Fruit fly (Drosophila melanogaster): Measurements from ENCODE around the gene ImpE2.

ImpE2 gene

DNA sequence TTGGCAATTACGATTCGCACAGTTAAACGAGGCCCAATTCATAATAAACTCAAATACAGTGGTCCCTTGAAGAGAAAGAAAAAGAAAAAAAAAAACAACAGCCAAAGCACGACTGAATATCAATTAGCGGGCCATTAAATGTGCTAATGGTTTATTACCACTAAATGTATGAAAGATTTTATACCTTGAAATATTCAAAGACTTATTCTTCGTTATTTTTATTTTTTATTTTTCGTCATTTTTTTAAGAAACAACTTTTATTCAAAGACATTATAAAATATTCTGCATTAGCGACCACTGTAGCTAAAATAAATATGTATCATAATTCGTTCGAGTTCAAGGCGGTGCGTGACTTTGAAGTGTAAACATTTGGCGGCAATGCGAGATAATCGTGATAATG, 31.7 kb upstream of the ImpE2 start (continued):
- peak; percentile 24 for TF ChIP-seq CG7786 (GFP tag; optimal IDR thresholded peaks at IDR 0.05)
- TF ChIP-seq kni (GFP tag; optimal IDR thresholded peaks at IDR 0.05): no peak
- no peak for TF ChIP-seq CG15073 (GFP tag; optimal IDR thresholded peaks at IDR 0.05)
- peak; percentile 46; the same call in 1 of the 2 replicates for TF ChIP-seq CG32532 (GFP tag; IDR thresholded peaks at IDR 0.05)
- TF ChIP-seq dpn (GFP tag; optimal IDR thresholded peaks at IDR 0.05): peak in 1 of 2 experiments; percentile 49
- TF ChIP-seq CG15269 (tag; optimal IDR thresholded peaks at IDR 0.05): peak; percentile 64
- TF ChIP-seq cwo (GFP tag; optimal IDR thresholded peaks at IDR 0.05): peak; percentile 11
- peak; percentile 67 for TF ChIP-seq PHDP (tag; optimal IDR thresholded peaks at IDR 0.05)
- TF ChIP-seq sima (GFP tag; optimal IDR thresholded peaks at IDR 0.05): no peak
- no peak for TF ChIP-seq CG18262 (tag; optimal IDR thresholded peaks at IDR 0.05)
- TF ChIP-seq CG18599 (GFP tag; optimal IDR thresholded peaks at IDR 0.05): peak; percentile 42
- TF ChIP-seq yki (optimal IDR thresholded peaks at IDR 0.05): no peak
- no peak for TF ChIP-seq Ets97D (GFP tag; optimal IDR thresholded peaks at IDR 0.05)
- TF ChIP-seq Fer1 (GFP tag; optimal IDR thresholded peaks at IDR 0.05): peak; percentile 16
- peak; percentile 13 for TF ChIP-seq Abd-B (GFP tag; optimal IDR thresholded peaks at IDR 0.05)
- no peak for TF ChIP-seq trem (tag; optimal IDR thresholded peaks at IDR 0.05)
- TF ChIP-seq lab (GFP tag; optimal IDR thresholded peaks at IDR 0.05): peak; percentile 8
- TF ChIP-seq unc-4 (GFP tag; IDR thresholded peaks at IDR 0.05; ENCODE audit: partially characterized antibody): no peak
- peak; percentile 2 for TF ChIP-seq slp2 (GFP tag; optimal IDR thresholded peaks at IDR 0.05)
- peak; percentile 9 for TF ChIP-seq Dek (tag; optimal IDR thresholded peaks at IDR 0.05)
- peak; percentile 17 for TF ChIP-seq CG9437 (GFP tag; optimal IDR thresholded peaks at IDR 0.05)
- TF ChIP-seq Hmr (GFP tag; optimal IDR thresholded peaks at IDR 0.05): peak; percentile 51
- TF ChIP-seq ash1 (GFP tag; optimal IDR thresholded peaks at IDR 0.05): no peak
- peak; percentile 29; the same call in 1 of the 2 replicates for TF ChIP-seq Atf6 (GFP tag; IDR thresholded peaks at IDR 0.05)
- TF ChIP-seq CG12391 (tag; optimal IDR thresholded peaks at IDR 0.05): peak; percentile 49
- no peak; the same call in 2 of the 3 replicates for TF ChIP-seq dysf (GFP tag; IDR thresholded peaks at IDR 0.05)
- no peak for TF ChIP-seq fd102C (GFP tag; optimal IDR thresholded peaks at IDR 0.05)
- TF ChIP-seq al (GFP tag; IDR thresholded peaks at IDR 0.05): peak; percentile 44; the same call in 1 of the 2 replicates
- peak; percentile 61 for TF ChIP-seq CG7839 (tag; optimal IDR thresholded peaks at IDR 0.05)
- TF ChIP-seq Pdp1 (GFP tag; optimal IDR thresholded peaks at IDR 0.05): peak in 1 of 2 experiments; percentile 13
- TF ChIP-seq slbo (GFP tag; IDR thresholded peaks at IDR 0.05): peak; percentile 62
- TF ChIP-seq mam (GFP tag; optimal IDR thresholded peaks at IDR 0.05): peak; percentile 41
- peak; percentile 25 for TF ChIP-seq tio (GFP tag; optimal IDR thresholded peaks at IDR 0.05)
- peak; percentile 34; the same call in 1 of the 2 replicates for TF ChIP-seq Rfx (GFP tag; IDR thresholded peaks at IDR 0.05)
- TF ChIP-seq CG8765 (GFP tag; IDR thresholded peaks at IDR 0.05): no peak
- peak; percentile 22 for TF ChIP-seq CG16815 (GFP tag; optimal IDR thresholded peaks at IDR 0.05)
- peak; percentile 43; the same call in 1 of the 2 replicates for TF ChIP-seq Ptx1 (GFP tag; IDR thresholded peaks at IDR 0.05)
- peak; percentile 9 for TF ChIP-seq Fer3 (tag; optimal IDR thresholded peaks at IDR 0.05)
- peak; percentile 76 for TF ChIP-seq gem (tag; optimal IDR thresholded peaks at IDR 0.05)
- TF ChIP-seq Eip74EF (GFP tag; optimal IDR thresholded peaks at IDR 0.05): no peak
- no peak for TF ChIP-seq CG11723 (GFP tag; optimal IDR thresholded peaks at IDR 0.05)
- TF ChIP-seq CG13775 (GFP tag; optimal IDR thresholded peaks at IDR 0.05): no peak
- TF ChIP-seq pho (GFP tag; optimal IDR thresholded peaks at IDR 0.05): peak; percentile 40
- peak; percentile 40 for TF ChIP-seq fd3F (GFP tag; optimal IDR thresholded peaks at IDR 0.05)
- peak; percentile 48; the same call in 1 of the 2 replicates for TF ChIP-seq lmd (GFP tag; IDR thresholded peaks at IDR 0.05)
- TF ChIP-seq CG2889 (GFP tag; IDR thresholded peaks at IDR 0.05): peak; percentile 38; the same call in 1 of the 3 replicates
- TF ChIP-seq ranshi (GFP tag; IDR thresholded peaks at IDR 0.05): no peak
- peak; percentile 17 for TF ChIP-seq Bteb2 (GFP tag; optimal IDR thresholded peaks at IDR 0.05)
- TF ChIP-seq Hsf (GFP tag; optimal IDR thresholded peaks at IDR 0.05): peak; percentile 27
- peak; percentile 21 for TF ChIP-seq fu2 (GFP tag; optimal IDR thresholded peaks at IDR 0.05)

All from whole organism, embryonic.